Fruit fly (Drosophila melanogaster) whole organism, pupa: Measurements from ENCODE around the gene Cdc14.

Experiments used
- CG10348 ChIP-seq: fragments of 200-800 bp; sonication (Bioruptor generic); IDR thresholded peaks from 2 replicates; pipeline ENCODE4 v1.3.6; 2022; ENCODE audit warnings: missing biosample characterization, missing genetic modification characterization
- CG12605 ChIP-seq: fragments of 200-800 bp; sonication (Bioruptor generic); IDR thresholded peaks from 2 replicates; pipeline ENCODE4 v1.3.6; 2022; ENCODE audit warnings: missing biosample characterization, missing genetic modification characterization
- CG13204 ChIP-seq: fragments of 200-800 bp; sonication (Bioruptor generic); optimal IDR thresholded peaks from 2 replicates; lab custom pipeline; 2018; ENCODE audit warnings: missing biosample characterization, mild to moderate bottlenecking, missing genetic modification characterization, moderate library complexity
- CG14655 ChIP-seq: fragments of 200-800 bp; sonication (Bioruptor generic); optimal IDR thresholded peaks from 3 replicates; lab custom pipeline; 2017; ENCODE audit warnings: mild to moderate bottlenecking, missing biosample characterization, missing genetic modification reagents, missing genetic modification characterization
- CG15710 ChIP-seq: fragments of 200-800 bp; sonication (Bioruptor generic); optimal IDR thresholded peaks from 2 replicates; lab custom pipeline; 2018; ENCODE audit warnings: missing biosample characterization, mild to moderate bottlenecking, missing genetic modification characterization, moderate library complexity
- CG17806 ChIP-seq: fragments of 200-800 bp; sonication (Bioruptor generic); optimal IDR thresholded peaks from 2 replicates; lab custom pipeline; 2018; ENCODE audit warnings: missing biosample characterization, mild to moderate bottlenecking, missing genetic modification characterization, moderate library complexity
- CG32121 ChIP-seq: fragments of 200-800 bp; sonication (Bioruptor generic); IDR thresholded peaks from 2 replicates; pipeline ENCODE4 v1.3.6; 2022; ENCODE audit warnings: missing biosample characterization, missing genetic modification characterization
- CG34367 ChIP-seq: fragments of 200-800 bp; sonication (Bioruptor generic); optimal IDR thresholded peaks from 2 replicates; lab custom pipeline; 2018; ENCODE audit warnings: missing biosample characterization, mild to moderate bottlenecking, missing genetic modification characterization
- CG4496 ChIP-seq: fragments of 200-800 bp; sonication (Bioruptor generic); IDR thresholded peaks from 3 replicates; pipeline ENCODE4 v1.3.6; 2022; ENCODE audit warnings: missing biosample characterization, missing genetic modification characterization
- CG8159 ChIP-seq: fragments of 200-800 bp; sonication (Bioruptor generic); optimal IDR thresholded peaks from 3 replicates; lab custom pipeline; 2018; ENCODE audit warnings: missing biosample characterization, mild to moderate bottlenecking, missing genetic modification characterization, moderate library complexity
- CG8301 ChIP-seq: fragments of 200-800 bp; sonication (Bioruptor generic); optimal IDR thresholded peaks from 2 replicates; lab custom pipeline; 2018; ENCODE audit warnings: missing biosample characterization, mild to moderate bottlenecking, missing genetic modification characterization
- CG9948 ChIP-seq: fragments of 200-800 bp; sonication (Bioruptor generic); optimal IDR thresholded peaks from 2 replicates; lab custom pipeline; 2018; ENCODE audit warnings: missing biosample characterization, mild to moderate bottlenecking, missing genetic modification characterization, moderate library complexity
- D1 ChIP-seq: fragments of 200-800 bp; sonication (Bioruptor generic); optimal IDR thresholded peaks from 2 replicates; lab custom pipeline; 2018; ENCODE audit warnings: missing biosample characterization, mild to moderate bottlenecking, missing genetic modification characterization, moderate library complexity
- EcR ChIP-seq: fragments of 200-800 bp; sonication (Bioruptor generic); optimal IDR thresholded peaks from 3 replicates; lab custom pipeline; 2019; ENCODE audit warnings: missing biosample characterization, missing genetic modification characterization, mild to moderate bottlenecking, moderate library complexity, missing genetic modification reagents
- Ets98B ChIP-seq: fragments of 200-800 bp; sonication (Bioruptor generic); IDR thresholded peaks from 2 replicates; pipeline ENCODE4 v1.3.6; 2022; ENCODE audit warnings: missing biosample characterization, missing genetic modification characterization
- Pif1A ChIP-seq: fragments of 200-800 bp; sonication (Bioruptor generic); optimal IDR thresholded peaks from 3 replicates; lab custom pipeline; 2016; ENCODE audit warnings: missing biosample characterization, missing genetic modification characterization
- Pif1B ChIP-seq: fragments of 200-800 bp; sonication (Bioruptor generic); optimal IDR thresholded peaks from 3 replicates; lab custom pipeline; 2016; ENCODE audit warnings: missing biosample characterization, missing genetic modification characterization
- Snoo ChIP-seq: fragments of 200-800 bp; sonication (Bioruptor generic); optimal IDR thresholded peaks from 3 replicates; lab custom pipeline; 2017; ENCODE audit warnings: missing biosample characterization, mild to moderate bottlenecking, missing genetic modification characterization, inconsistent platforms
- fd96Ca ChIP-seq: fragments of 200-800 bp; sonication (Bioruptor generic); IDR thresholded peaks from 3 replicates; pipeline ENCODE4 v1.3.6; 2022; ENCODE audit warnings: missing biosample characterization, missing genetic modification characterization
- gl ChIP-seq: fragments of 200-800 bp; sonication (Bioruptor generic); optimal IDR thresholded peaks from 2 replicates; lab custom pipeline; 2018; ENCODE audit warnings: missing biosample characterization, mild to moderate bottlenecking, missing genetic modification characterization
- rn ChIP-seq: fragments of 200-800 bp; sonication (Bioruptor generic); IDR thresholded peaks from 2 replicates; pipeline ENCODE4 v1.3.6; 2022; ENCODE audit warnings: missing biosample characterization, missing genetic modification characterization

Cdc14 gene

dm6 chr2L:7811249-7812002, 923 bp upstream of the Cdc14 start, which contains the start of gene LanB1:
TSS of gene LanB1 (plus strand) at chr2L:7811438.
- TF ChIP-seq EcR (GFP tag; lab: Kevin White, UChicago) (peak; percentile 0), CG12605 (peak; percentile 48; the same call in 1 of the 2 replicates), Pif1B (GFP tag; lab: Kevin White, UChicago) (no peak), Snoo (no peak), CG8301 (tag; lab: Kevin White, UChicago) (peak; percentile 7), CG13204 (GFP tag; lab: Kevin White, UChicago) (peak; percentile 3), CG4496 (GFP tag; lab: Robert Waterston, UW) (peak; percentile 28; the same call in 1 of the 3 replicates), CG32121 (peak; percentile 28; the same call in 1 of the 2 replicates)

- TF ChIP-seq EcR (GFP tag; lab: Kevin White, UChicago) (peak; percentile 75), CG32121 (peak; percentile 65), CG10348 (GFP tag; lab: Robert Waterston, UW) (no peak), CG4496 (GFP tag; lab: Robert Waterston, UW) (peak; percentile 11; the same call in 1 of the 3 replicates), Pif1B (GFP tag; lab: Kevin White, UChicago) (peak; percentile 5), CG12605 (peak; percentile 69; the same call in 1 of the 2 replicates), CG17806 (tag; lab: Kevin White, UChicago) (no peak), Ets98B (GFP tag; lab: Robert Waterston, UW) (peak; percentile 79), gl (no peak), CG13204 (GFP tag; lab: Kevin White, UChicago) (peak; percentile 63), CG14655 (GFP tag; lab: Kevin White, UChicago) (no peak)
Measured at dm6 chr2L:7809699-7810088, 809 bp downstream of the Cdc14 start.

dm6 chr2L:7808886-7809698, 1.4 kb downstream of the Cdc14 start:
- TF ChIP-seq Snoo = no peak
- no peak for TF ChIP-seq CG9948 (tag; lab: Kevin White, UChicago)
- TF ChIP-seq CG14655 (GFP tag; lab: Kevin White, UChicago) = no peak
- no peak for TF ChIP-seq CG32121
- peak; percentile 21 for TF ChIP-seq gl
- TF ChIP-seq Pif1A (GFP tag; lab: Kevin White, UChicago) = no peak

dm6 chr2L:7807563-7807962, 2.9 kb downstream of the Cdc14 start:
- no peak for TF ChIP-seq CG8301 (tag; lab: Kevin White, UChicago)
- no peak for TF ChIP-seq EcR (GFP tag; lab: Kevin White, UChicago)
- TF ChIP-seq CG17806 (tag; lab: Kevin White, UChicago) = no peak
- TF ChIP-seq CG34367 (tag; lab: Kevin White, UChicago) = no peak
- TF ChIP-seq CG14655 (GFP tag; lab: Kevin White, UChicago) = no peak
- no peak for TF ChIP-seq D1 (tag; lab: Kevin White, UChicago)
- no peak for TF ChIP-seq fd96Ca (GFP tag; lab: Robert Waterston, UW)
- TF ChIP-seq CG15710 (tag; lab: Kevin White, UChicago) = no peak
- no peak for TF ChIP-seq CG8159
- no peak for TF ChIP-seq gl
- TF ChIP-seq CG13204 (GFP tag; lab: Kevin White, UChicago) = no peak
- TF ChIP-seq CG9948 (tag; lab: Kevin White, UChicago) = no peak
- TF ChIP-seq Snoo = no peak
- no peak for TF ChIP-seq Pif1B (GFP tag; lab: Kevin White, UChicago)
- TF ChIP-seq Pif1A (GFP tag; lab: Kevin White, UChicago) = no peak
- TF ChIP-seq CG12605 = no peak
- TF ChIP-seq rn (GFP tag; lab: Robert Waterston, UW) = no peak
- TF ChIP-seq Ets98B (GFP tag; lab: Robert Waterston, UW) = no peak
- no peak for TF ChIP-seq CG32121
- TF ChIP-seq CG4496 (GFP tag; lab: Robert Waterston, UW) = no peak

- TF ChIP-seq Pif1A (GFP tag; lab: Kevin White, UChicago) = peak; percentile 88
- peak; percentile 78 for TF ChIP-seq CG32121
- TF ChIP-seq EcR (GFP tag; lab: Kevin White, UChicago) = peak; percentile 56
- TF ChIP-seq CG8159 = peak; percentile 88
- peak; percentile 77 for TF ChIP-seq CG17806 (tag; lab: Kevin White, UChicago)
- TF ChIP-seq CG12605 = peak; percentile 55
- TF ChIP-seq CG13204 (GFP tag; lab: Kevin White, UChicago) = no peak
- TF ChIP-seq CG10348 (GFP tag; lab: Robert Waterston, UW) = peak; percentile 52; the same call in 1 of the 2 replicates
- peak; percentile 87 for TF ChIP-seq CG8301 (tag; lab: Kevin White, UChicago)
- TF ChIP-seq CG4496 (GFP tag; lab: Robert Waterston, UW) = peak; percentile 87
- TF ChIP-seq CG14655 (GFP tag; lab: Kevin White, UChicago) = peak; percentile 87
- peak; percentile 84 for TF ChIP-seq Pif1B (GFP tag; lab: Kevin White, UChicago)
- no peak; the same call in 1 of the 2 replicates for TF ChIP-seq rn (GFP tag; lab: Robert Waterston, UW)
- peak; percentile 84 for TF ChIP-seq CG34367 (tag; lab: Kevin White, UChicago)
- peak; percentile 73 for TF ChIP-seq gl
- TF ChIP-seq CG15710 (tag; lab: Kevin White, UChicago) = peak; percentile 88
- peak; percentile 84 for TF ChIP-seq Snoo
- TF ChIP-seq D1 (tag; lab: Kevin White, UChicago) = no peak
- TF ChIP-seq Ets98B (GFP tag; lab: Robert Waterston, UW) = peak; percentile 81
- TF ChIP-seq fd96Ca (GFP tag; lab: Robert Waterston, UW) = peak; percentile 93
- TF ChIP-seq CG9948 (tag; lab: Kevin White, UChicago) = peak; percentile 82
Measured at dm6 chr2L:7799804-7800433, 10.6 kb downstream of the Cdc14 start, which contains the start of the genes Herp and r2d2. TSS of gene Herp (minus strand) at chr2L:7800058. TSS of gene r2d2 (plus strand) at chr2L:7800147.
